Fruit fly (Drosophila melanogaster) whole organism, embryonic: ENCODE results near the gene smo.

Experiments used
- Adf1 ChIP-seq: fragments of 200-800 bp; sonication (Bioruptor generic); IDR thresholded peaks from 2 replicates; pipeline ENCODE4 v1.3.6; 2022; ENCODE audit warnings: missing biosample characterization, missing genetic modification characterization
- Antp ChIP-seq: fragments of 200-800 bp; sonication (Bioruptor generic); optimal IDR thresholded peaks from 3 replicates; lab custom pipeline; 2016; ENCODE audit warnings: missing biosample characterization, missing genetic modification characterization
- Asciz ChIP-seq: fragments of 200-800 bp; sonication (Bioruptor generic); optimal IDR thresholded peaks from 2 replicates; lab custom pipeline; 2017; ENCODE audit warnings: missing biosample characterization, mild to moderate bottlenecking, missing genetic modification characterization, missing genetic modification reagents
- Bteb2 ChIP-seq: fragments of 200-800 bp; sonication (Bioruptor generic); optimal IDR thresholded peaks from 2 replicates; lab custom pipeline; 2016; ENCODE audit warnings: missing biosample characterization, missing genetic modification characterization
- CG11560 ChIP-seq: fragments of 200-800 bp; sonication (Bioruptor generic); IDR thresholded peaks from 3 replicates; pipeline ENCODE4 v1.3.6; 2022; ENCODE audit warnings: missing biosample characterization, missing genetic modification characterization
- CG12236 ChIP-seq: fragments of 200-800 bp; sonication (Bioruptor generic); optimal IDR thresholded peaks from 2 replicates; lab custom pipeline; 2016; ENCODE audit warnings: missing biosample characterization, missing genetic modification characterization
- CG12391 ChIP-seq: fragments of 200-800 bp; sonication (Bioruptor generic); optimal IDR thresholded peaks from 3 replicates; lab custom pipeline; 2018; ENCODE audit warnings: missing biosample characterization, mild to moderate bottlenecking, missing genetic modification characterization, moderate library complexity
- CG13287 ChIP-seq: fragments of 200-800 bp; sonication (Bioruptor generic); IDR thresholded peaks from 2 replicates; pipeline ENCODE4 v1.3.6; 2022; ENCODE audit warnings: missing biosample characterization, missing genetic modification characterization; ENCODE audit not compliant: partially characterized antibody
- CG13894 ChIP-seq: fragments of 200-800 bp; sonication (Bioruptor generic); optimal IDR thresholded peaks from 3 replicates; lab custom pipeline; 2018; ENCODE audit warnings: missing biosample characterization, mild to moderate bottlenecking, missing genetic modification characterization, moderate library complexity
- CG14014 ChIP-seq: fragments of 200-800 bp; sonication (Bioruptor generic); IDR thresholded peaks from 2 replicates; pipeline ENCODE4 v1.3.6; 2022; ENCODE audit warnings: missing biosample characterization, missing genetic modification characterization
- CG15073 ChIP-seq: fragments of 200-800 bp; sonication (Bioruptor generic); optimal IDR thresholded peaks from 2 replicates; lab custom pipeline; 2016; ENCODE audit warnings: missing biosample characterization, missing genetic modification characterization
- CG1603 ChIP-seq: fragments of 200-800 bp; sonication (Bioruptor generic); optimal IDR thresholded peaks from 2 replicates; lab custom pipeline; 2019; ENCODE audit warnings: missing biosample characterization, mild to moderate bottlenecking, missing genetic modification characterization, moderate library complexity
- CG17359 ChIP-seq: fragments of 200-800 bp; sonication (Bioruptor generic); optimal IDR thresholded peaks from 3 replicates; lab custom pipeline; 2018; ENCODE audit warnings: missing biosample characterization, mild to moderate bottlenecking, missing genetic modification characterization, moderate library complexity
- CG2120 ChIP-seq: fragments of 200-800 bp; sonication (Bioruptor generic); optimal IDR thresholded peaks from 3 replicates; lab custom pipeline; 2016; ENCODE audit warnings: missing biosample characterization, missing genetic modification characterization
- CG2199 ChIP-seq: fragments of 200-800 bp; sonication (Bioruptor generic); IDR thresholded peaks from 3 replicates; pipeline ENCODE4 v1.3.6; 2022; ENCODE audit warnings: missing biosample characterization, missing genetic modification characterization
- CG34376 ChIP-seq: fragments of 200-800 bp; sonication (Bioruptor generic); optimal IDR thresholded peaks from 2 replicates; lab custom pipeline; 2018; ENCODE audit warnings: missing biosample characterization, mild to moderate bottlenecking, missing genetic modification characterization
- CG3726 ChIP-seq: fragments of 200-800 bp; sonication (Bioruptor generic); IDR thresholded peaks from 3 replicates; pipeline ENCODE4, ENCODE4 v1.3.6; 2022; ENCODE audit warnings: missing biosample characterization, missing genetic modification characterization
- CG7372 ChIP-seq: fragments of 200-800 bp; sonication (Bioruptor generic); IDR thresholded peaks from 2 replicates; pipeline ENCODE4 v1.3.6; 2022; ENCODE audit warnings: missing biosample characterization, missing genetic modification characterization
- CG7786 ChIP-seq: fragments of 200-800 bp; sonication (Bioruptor generic); optimal IDR thresholded peaks from 2 replicates; lab custom pipeline; 2016; ENCODE audit warnings: missing biosample characterization, missing genetic modification characterization
- CG8359 ChIP-seq: fragments of 200-800 bp; sonication (Bioruptor generic); optimal IDR thresholded peaks from 2 replicates; lab custom pipeline; 2017; ENCODE audit warnings: missing biosample characterization, mild to moderate bottlenecking, missing genetic modification characterization, borderline replicate concordance
- Chrac-16 ChIP-seq: fragments of 200-800 bp; sonication (Bioruptor generic); optimal IDR thresholded peaks from 3 replicates; lab custom pipeline; 2016; ENCODE audit warnings: missing biosample characterization, missing genetic modification characterization
- Gug ChIP-seq: fragments of 200-800 bp; sonication (Bioruptor generic); IDR thresholded peaks from 4 replicates; pipeline ENCODE4 v1.3.6; 2022; ENCODE audit warnings: missing biosample characterization, missing genetic modification characterization
- HLH4C ChIP-seq: fragments of 200-800 bp; sonication (Bioruptor generic); IDR thresholded peaks from 3 replicates; pipeline ENCODE4 v1.3.6; 2022; ENCODE audit warnings: missing biosample characterization, missing genetic modification characterization; ENCODE audit not compliant: partially characterized antibody
- HmgZ ChIP-seq: fragments of 200-800 bp; sonication (Bioruptor generic); optimal IDR thresholded peaks from 2 replicates; lab custom pipeline; 2018; ENCODE audit warnings: missing biosample characterization, mild to moderate bottlenecking, missing genetic modification characterization
- Mrtf ChIP-seq: fragments of 200-800 bp; sonication (Bioruptor generic); IDR thresholded peaks from 3 replicates; pipeline ENCODE4 v1.3.6; 2022; ENCODE audit warnings: missing biosample characterization, missing genetic modification characterization
- NC2β ChIP-seq: fragments of 200-800 bp; sonication (Bioruptor generic); optimal IDR thresholded peaks from 2 replicates; lab custom pipeline; 2016; ENCODE audit warnings: missing biosample characterization, missing genetic modification characterization
- Rx ChIP-seq: fragments of 200-800 bp; sonication (Bioruptor generic); IDR thresholded peaks from 2 replicates; pipeline ENCODE4 v1.3.6; 2022; ENCODE audit warnings: missing biosample characterization, missing genetic modification characterization
- ac ChIP-seq: fragments of 200-800 bp; sonication (Bioruptor generic); optimal IDR thresholded peaks from 3 replicates; lab custom pipeline; 2017; ENCODE audit warnings: missing biosample characterization, mild to moderate bottlenecking, missing genetic modification characterization
- ap ChIP-seq: fragments of 200-800 bp; sonication (Bioruptor generic); IDR thresholded peaks from 2 replicates; pipeline ENCODE4 v1.3.6; 2022; ENCODE audit warnings: missing biosample characterization, missing genetic modification characterization
- ase ChIP-seq: fragments of 200-800 bp; sonication (Bioruptor generic); IDR thresholded peaks from 3 replicates; pipeline ENCODE4 v1.3.6; 2022; ENCODE audit warnings: missing biosample characterization, missing genetic modification characterization
- ash1 ChIP-seq: fragments of 200-800 bp; sonication (Bioruptor generic); optimal IDR thresholded peaks from 2 replicates; lab custom pipeline; 2018; ENCODE audit warnings: missing biosample characterization, mild to moderate bottlenecking, missing genetic modification characterization
- crp ChIP-seq, 2 experiments: fragments of 200-800 bp; sonication (Bioruptor generic); optimal IDR thresholded peaks; 2 replicates in 1 of 2; 3 replicates in 1 of 2; lab custom pipeline; 2017; ENCODE audit warnings: missing biosample characterization in 2 of 2, missing genetic modification characterization in 2 of 2, mild to moderate bottlenecking in 1 of 2, moderate library complexity in 1 of 2
- da ChIP-seq: fragments of 200-800 bp; sonication (Bioruptor generic); optimal IDR thresholded peaks from 2 replicates; lab custom pipeline; 2016; ENCODE audit warnings: missing biosample characterization, missing genetic modification characterization
- danr ChIP-seq: fragments of 200-800 bp; sonication (Bioruptor generic); IDR thresholded peaks from 2 replicates; pipeline ENCODE4 v1.3.6; 2022; ENCODE audit warnings: missing biosample characterization, missing genetic modification characterization
- dimm ChIP-seq: fragments of 200-800 bp; sonication (Bioruptor generic); IDR thresholded peaks from 2 replicates; pipeline ENCODE4 v1.3.6; 2022; ENCODE audit warnings: missing biosample characterization, missing genetic modification characterization
- dpn ChIP-seq, 2 experiments: fragments of 200-800 bp; sonication (Bioruptor generic); optimal IDR thresholded peaks; 3 replicates each; lab custom pipeline; 2016; ENCODE audit warnings: missing biosample characterization in 2 of 2, missing genetic modification characterization in 2 of 2
- ewg ChIP-seq: fragments of 200-800 bp; sonication (Bioruptor generic); optimal IDR thresholded peaks from 3 replicates; lab custom pipeline; 2017; ENCODE audit warnings: mild to moderate bottlenecking, missing biosample characterization, missing genetic modification reagents, missing genetic modification characterization
- eyg ChIP-seq: fragments of 200-800 bp; sonication (Bioruptor generic); optimal IDR thresholded peaks from 3 replicates; lab custom pipeline; 2016; ENCODE audit warnings: missing biosample characterization, missing genetic modification characterization
- fd102C ChIP-seq: fragments of 200-800 bp; sonication (Bioruptor generic); optimal IDR thresholded peaks from 2 replicates; lab custom pipeline; 2018; ENCODE audit warnings: missing biosample characterization, mild to moderate bottlenecking, missing genetic modification characterization, moderate library complexity
- hb ChIP-seq: fragments of 200-800 bp; sonication (Bioruptor generic); IDR thresholded peaks from 3 replicates; pipeline ENCODE4 v1.3.6; 2022; ENCODE audit warnings: missing biosample characterization, missing genetic modification characterization; ENCODE audit not compliant: partially characterized antibody
- hbn ChIP-seq: fragments of 200-800 bp; sonication (Bioruptor generic); IDR thresholded peaks from 2 replicates; pipeline ENCODE4 v1.3.6; 2022; ENCODE audit warnings: missing biosample characterization, missing genetic modification characterization; ENCODE audit not compliant: partially characterized antibody
- lov ChIP-seq, 2 experiments: fragments of 200-800 bp in 1 of 2; fragments of >200 bp in 1 of 2; sonication (Bioruptor generic) in 1 of 2; IDR thresholded peaks in 1 of 2; optimal IDR thresholded peaks in 1 of 2; 2 replicates in 1 of 2; 3 replicates in 1 of 2; pipeline versions ENCODE4 v1.3.6 to Lab custom; 2017 to 2022; ENCODE audit warnings: missing biosample characterization in 1 of 2, missing genetic modification characterization in 1 of 2
- mld ChIP-seq: fragments of 200-800 bp; sonication (Bioruptor generic); IDR thresholded peaks from 3 replicates; pipeline ENCODE4 v1.3.6; 2022; ENCODE audit warnings: missing biosample characterization, missing genetic modification characterization; ENCODE audit not compliant: partially characterized antibody
- pho ChIP-seq: fragments of 200-800 bp; sonication (Bioruptor generic); optimal IDR thresholded peaks from 2 replicates; lab custom pipeline; 2016; ENCODE audit warnings: missing biosample characterization, missing genetic modification characterization
- pita ChIP-seq: fragments of 200-800 bp; sonication (Bioruptor generic); optimal IDR thresholded peaks from 2 replicates; lab custom pipeline; 2017; ENCODE audit warnings: missing biosample characterization, mild to moderate bottlenecking, missing genetic modification characterization
- rib ChIP-seq: fragments of 200-800 bp; sonication (Bioruptor generic); IDR thresholded peaks from 2 replicates; pipeline ENCODE4 v1.3.6; 2022; ENCODE audit warnings: missing biosample characterization, missing genetic modification characterization
- run ChIP-seq: fragments of 200-800 bp; sonication (Bioruptor generic); optimal IDR thresholded peaks from 3 replicates; lab custom pipeline; 2018; ENCODE audit warnings: missing biosample characterization, mild to moderate bottlenecking, missing genetic modification characterization
- sima ChIP-seq: fragments of 200-800 bp; sonication (Bioruptor generic); optimal IDR thresholded peaks from 2 replicates; lab custom pipeline; 2016; ENCODE audit warnings: missing biosample characterization, missing genetic modification characterization
- tio ChIP-seq: fragments of 200-800 bp; sonication (Bioruptor generic); optimal IDR thresholded peaks from 2 replicates; lab custom pipeline; 2017; ENCODE audit warnings: missing biosample characterization, missing genetic modification characterization, inconsistent platforms

smo gene

DNA sequence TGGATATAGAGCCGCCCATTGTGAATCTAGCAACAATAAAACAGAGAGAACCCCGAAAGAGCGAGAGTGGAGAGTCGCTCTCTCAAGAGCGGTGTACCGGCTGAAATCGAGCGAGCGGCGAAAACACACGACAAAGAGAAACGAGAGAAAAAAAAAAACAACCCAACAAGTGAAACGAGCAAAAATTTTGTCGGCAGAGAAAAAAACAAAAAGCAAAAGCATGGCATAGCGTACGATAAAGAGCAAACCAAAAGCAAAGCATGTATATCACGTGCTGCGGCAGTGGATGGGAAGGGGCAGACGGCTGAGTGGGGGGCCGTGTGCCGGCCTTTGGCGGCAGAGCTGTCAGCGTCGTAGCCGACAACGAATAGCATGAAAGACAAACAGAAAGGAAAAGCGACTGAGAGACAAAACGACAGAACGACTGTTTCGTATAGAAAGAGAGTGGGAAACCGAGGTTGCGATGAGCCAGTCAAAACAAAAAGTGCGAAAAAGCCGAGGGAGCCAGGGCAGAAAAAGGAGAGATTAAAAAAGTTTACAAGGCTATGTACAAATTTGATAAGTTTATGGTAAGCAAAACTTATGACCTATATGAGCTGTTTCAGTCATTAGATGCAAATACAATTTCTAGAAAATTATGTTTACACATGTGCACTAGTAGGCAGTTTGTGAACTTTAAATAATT is 30.6 kb upstream of the smo start (continued):
- TF ChIP-seq mld (GFP tag; lab: Robert Waterston, UW) (no peak), ewg (GFP tag; lab: Kevin White, UChicago) (no peak), NC2β (GFP tag; lab: Kevin White, UChicago) (no peak), CG3726 (GFP tag; lab: Robert Waterston, UW) (no peak), fd102C (GFP tag; lab: Kevin White, UChicago) (no peak), sima (GFP tag; lab: Kevin White, UChicago) (no peak), dimm (GFP tag; lab: Robert Waterston, UW) (no peak), CG15073 (no peak), Rx (GFP tag; lab: Robert Waterston, UW) (no peak), Mrtf (no peak), rib (GFP tag; lab: Robert Waterston, UW) (peak; percentile 89; the same call in 1 of the 2 replicates), Chrac-16 (GFP tag; lab: Kevin White, UChicago) (no peak), eyg (GFP tag; lab: Kevin White, UChicago) (no peak), hb (no peak), CG17359 (no peak), da (no peak), Bteb2 (GFP tag; lab: Kevin White, UChicago) (no peak), CG2199 (0 out of 3 replicates have a peak, but pooled peaks have one; percentile 37), run (tag; lab: Kevin White, UChicago) (no peak), pita (GFP tag; lab: Kevin White, UChicago) (no peak), CG12236 (GFP tag; lab: Kevin White, UChicago) (no peak), Adf1 (GFP tag; lab: Robert Waterston, UW) (peak; percentile 97), crp (GFP tag; optimal IDR thresholded peaks at IDR 0.05; lab: Kevin White, UChicago) (no peak), CG7372 (GFP tag; lab: Robert Waterston, UW) (no peak), CG12391 (no peak), ase (no peak), Gug (no peak), lov (optimal IDR thresholded peaks at IDR 0.05; lab: Kevin White, UChicago) (no peak), lov (GFP tag; IDR thresholded peaks at IDR 0.05; lab: Robert Waterston, UW) (no peak), HmgZ (peak; percentile 29), dpn (GFP tag; optimal IDR thresholded peaks at IDR 0.05; lab: Kevin White, UChicago) (no peak), CG34376 (GFP tag; lab: Kevin White, UChicago) (peak; percentile 32), ash1 (GFP tag; lab: Kevin White, UChicago) (no peak), ap (no peak), tio (GFP tag; lab: Kevin White, UChicago) (no peak), CG14014 (GFP tag; lab: Robert Waterston, UW) (peak; percentile 36; the same call in 1 of the 2 replicates), pho (no peak), Asciz (no peak), CG8359 (GFP tag; lab: Kevin White, UChicago) (no peak), CG7786 (GFP tag; lab: Kevin White, UChicago) (no peak), danr (no peak), ac (GFP tag; lab: Kevin White, UChicago) (no peak), CG2120 (GFP tag; lab: Kevin White, UChicago) (no peak), CG11560 (tag; lab: Robert Waterston, UW) (no peak), CG1603 (no peak), CG13287 (GFP tag; lab: Robert Waterston, UW) (peak; percentile 67), CG13894 (peak; percentile 23), HLH4C (peak; percentile 42; the same call in 1 of the 3 replicates), Antp (GFP tag; lab: Kevin White, UChicago) (no peak), hbn (peak; percentile 57; the same call in 1 of the 2 replicates)
